Worm (Caenorhabditis elegans): Measurements from ENCODE around the gene T03D8.6.

The T03D8.6 gene

ce11 chrV:20832554-20832963 lies 12.4 kb upstream of the T03D8.6 start (continued):
- peak; percentile 16; the same call in 1 of the 2 replicates for TF ChIP-seq nhr-19 (GFP tag; conservative IDR thresholded peaks at IDR 0.05)
- no peak for TF ChIP-seq F16B12.6 (tag; optimal IDR thresholded peaks at IDR 0.05)
- no peak for TF ChIP-seq nhr-77 (tag; optimal IDR thresholded peaks at IDR 0.05)
- peak; percentile 60 for TF ChIP-seq pax-3 (tag; optimal IDR thresholded peaks at IDR 0.05)

- TF ChIP-seq nhr-71 (tag; optimal IDR thresholded peaks at IDR 0.05) = no peak
- TF ChIP-seq zip-4 (GFP tag; optimal IDR thresholded peaks at IDR 0.05) = no peak
- no peak for TF ChIP-seq nhr-237 (tag; optimal IDR thresholded peaks at IDR 0.05)
- no peak for TF ChIP-seq ceh-88 (GFP tag; IDR thresholded peaks at IDR 0.05)
- TF ChIP-seq blmp-1 (tag; optimal IDR thresholded peaks at IDR 0.05) = peak; percentile 58
- TF ChIP-seq snu-23 (GFP tag; optimal IDR thresholded peaks at IDR 0.05) = peak; percentile 16
- peak; percentile 34 for TF ChIP-seq nhr-85 (tag)
- no peak for TF ChIP-seq nhr-90 (tag; optimal IDR thresholded peaks at IDR 0.05; ENCODE audit: poor library complexity)
- TF ChIP-seq ama-1 (optimal IDR thresholded peaks at IDR 0.05) = no peak
- no peak for TF ChIP-seq fkh-4 (tag; optimal IDR thresholded peaks at IDR 0.05; ENCODE audit: borderline replicate concordance)
- no peak for TF ChIP-seq unc-130 (tag; optimal IDR thresholded peaks at IDR 0.05)
- no peak for TF ChIP-seq tbx-2 (tag; optimal IDR thresholded peaks at IDR 0.05)
- TF ChIP-seq mdl-1 (tag; optimal IDR thresholded peaks at IDR 0.05) = peak in 1 of 2 experiments; percentile 18
- TF ChIP-seq unc-86 (tag; optimal IDR thresholded peaks at IDR 0.05) = no peak
- TF ChIP-seq pax-3 (tag; optimal IDR thresholded peaks at IDR 0.05) = no peak
- TF ChIP-seq zag-1 (tag; optimal IDR thresholded peaks at IDR 0.05) = no peak
- peak in 1 of 2 experiments; percentile 31 for TF ChIP-seq lsy-2 (tag; optimal IDR thresholded peaks at IDR 0.05)
- TF ChIP-seq ceh-90 (tag; optimal IDR thresholded peaks at IDR 0.05) = no peak
- peak; percentile 21 for TF ChIP-seq lin-14 (GFP tag; optimal IDR thresholded peaks at IDR 0.05)
- TF ChIP-seq alr-1 (tag; optimal IDR thresholded peaks at IDR 0.05; ENCODE audit: borderline replicate concordance) = no peak
- no peak for TF ChIP-seq ztf-11 (tag; optimal IDR thresholded peaks at IDR 0.05)
- TF ChIP-seq F16B12.6 (tag; optimal IDR thresholded peaks at IDR 0.05) = no peak
- TF ChIP-seq unc-98 (GFP tag; IDR thresholded peaks at IDR 0.05) = no peak
- peak in 1 of 2 experiments; percentile 32 for TF ChIP-seq lin-35 (GFP tag; optimal IDR thresholded peaks at IDR 0.05)
- TF ChIP-seq elt-3 (tag; optimal IDR thresholded peaks at IDR 0.05) = no peak
- no peak for TF ChIP-seq unc-30 (tag; optimal IDR thresholded peaks at IDR 0.05)
- no peak for TF ChIP-seq lin-15B (tag; optimal IDR thresholded peaks at IDR 0.05)
- TF ChIP-seq pqm-1 (tag; optimal IDR thresholded peaks at IDR 0.05) = no peak
- no peak for TF ChIP-seq mep-1 (tag; optimal IDR thresholded peaks at IDR 0.05)
- no peak for TF ChIP-seq isw-1 (GFP tag; IDR thresholded peaks at IDR 0.05)
- TF ChIP-seq nhr-19 (GFP tag; conservative IDR thresholded peaks at IDR 0.05) = no peak
- no peak for TF ChIP-seq ztf-4 (tag; optimal IDR thresholded peaks at IDR 0.05)
- no peak for TF ChIP-seq nhr-76 (tag; optimal IDR thresholded peaks at IDR 0.05)
- no peak for TF ChIP-seq Y116A8C.19 (tag; optimal IDR thresholded peaks at IDR 0.05; ENCODE audit: borderline replicate concordance)
- peak; percentile 40 for TF ChIP-seq elt-2 (tag; optimal IDR thresholded peaks at IDR 0.05)
- TF ChIP-seq mef-2 (tag; optimal IDR thresholded peaks at IDR 0.05) = no peak
- no peak for TF ChIP-seq hlh-4 (tag; optimal IDR thresholded peaks at IDR 0.05)
- TF ChIP-seq ceh-8 (GFP tag; optimal IDR thresholded peaks at IDR 0.05) = no peak
- no peak for TF ChIP-seq skn-1 (tag; optimal IDR thresholded peaks at IDR 0.05)
- no peak for TF ChIP-seq aha-1 (tag; optimal IDR thresholded peaks at IDR 0.05)
- TF ChIP-seq nhr-20 (tag; optimal IDR thresholded peaks at IDR 0.05) = peak; percentile 4
- TF ChIP-seq hlh-17 (GFP tag; optimal IDR thresholded peaks at IDR 0.05; ENCODE audit: borderline replicate concordance) = no peak
- no peak for TF ChIP-seq unc-62 (GFP tag; optimal IDR thresholded peaks at IDR 0.05)
- TF ChIP-seq pag-3 (tag; optimal IDR thresholded peaks at IDR 0.05; ENCODE audit: borderline replicate concordance, insufficient read depth) = no peak
- TF ChIP-seq xbp-1 (tag; optimal IDR thresholded peaks at IDR 0.05) = no peak
- no peak for TF ChIP-seq grh-1 (GFP tag; IDR thresholded peaks at IDR 0.05)
- no peak for TF ChIP-seq ceh-82 (tag; optimal IDR thresholded peaks at IDR 0.05)
- TF ChIP-seq aly-2 (tag; optimal IDR thresholded peaks at IDR 0.05) = no peak
- TF ChIP-seq lin-39 (tag; optimal IDR thresholded peaks at IDR 0.05) = no peak
These were observed 11.7 kb upstream of the T03D8.6 start for ce11 chrV:20831867-20832266.
